Worm (Caenorhabditis elegans): ENCODE results near the gene F55C9.15.

Gene F55C9.15

ce11 chrV:19306906-19307305 is at the start of gene F55C9.15:
TSS of gene F55C9.15 (minus strand) at chrV:19307006.
- TF ChIP-seq pha-4 (tag; optimal IDR thresholded peaks at IDR 0.05), result no peak
- no peak for TF ChIP-seq unc-120 (tag; optimal IDR thresholded peaks at IDR 0.05; ENCODE audit: poor library complexity, severe bottlenecking)
- TF ChIP-seq elt-3 (tag; optimal IDR thresholded peaks at IDR 0.05), result no peak
- TF ChIP-seq zip-8 (tag; optimal IDR thresholded peaks at IDR 0.05), result no peak
- TF ChIP-seq elt-1 (tag; optimal IDR thresholded peaks at IDR 0.05; ENCODE audit: borderline replicate concordance, insufficient read depth), result no peak
- TF ChIP-seq nhr-2 (tag; optimal IDR thresholded peaks at IDR 0.05), result no peak

- no peak for TF ChIP-seq unc-62 (GFP tag; optimal IDR thresholded peaks at IDR 0.05)
- TF ChIP-seq pha-4 (tag; optimal IDR thresholded peaks at IDR 0.05), result no peak
- no peak for TF ChIP-seq ceh-39 (tag; optimal IDR thresholded peaks at IDR 0.05)
- no peak for TF ChIP-seq elt-3 (tag; optimal IDR thresholded peaks at IDR 0.05)
- no peak for TF ChIP-seq tbx-8 (GFP tag; optimal IDR thresholded peaks at IDR 0.05)
- TF ChIP-seq ceh-43 (GFP tag; optimal IDR thresholded peaks at IDR 0.05), result no peak
- no peak for TF ChIP-seq unc-120 (tag; optimal IDR thresholded peaks at IDR 0.05; ENCODE audit: poor library complexity, severe bottlenecking)
- TF ChIP-seq hlh-1 (tag; optimal IDR thresholded peaks at IDR 0.05), result no peak
- no peak for TF ChIP-seq sem-2 (GFP tag; optimal IDR thresholded peaks at IDR 0.05)
- no peak for TF ChIP-seq blmp-1 (tag; optimal IDR thresholded peaks at IDR 0.05)
- no peak for TF ChIP-seq flh-1 (GFP tag; optimal IDR thresholded peaks at IDR 0.05)
- TF ChIP-seq lsy-2 (tag; optimal IDR thresholded peaks at IDR 0.05), result no peak
- TF ChIP-seq lin-13 (tag; optimal IDR thresholded peaks at IDR 0.05), result no peak
- no peak for TF ChIP-seq mab-5 (tag; optimal IDR thresholded peaks at IDR 0.05)
- TF ChIP-seq cnd-1 (tag; optimal IDR thresholded peaks at IDR 0.05), result no peak
Observed at ce11 chrV:19355219-19355618, 48.4 kb upstream of the F55C9.15 start.

- no peak for TF ChIP-seq snpc-4 (tag; optimal IDR thresholded peaks at IDR 0.05)
- TF ChIP-seq ces-1 (GFP tag; optimal IDR thresholded peaks at IDR 0.05), result peak; percentile 88
Observed at ce11 chrV:19354506-19354905, 47.7 kb upstream of the F55C9.15 start.

- TF ChIP-seq elt-3 (tag; optimal IDR thresholded peaks at IDR 0.05) (no peak), unc-39 (tag; optimal IDR thresholded peaks at IDR 0.05) (no peak), nhr-237 (tag; optimal IDR thresholded peaks at IDR 0.05) (no peak), unc-62 (GFP tag; optimal IDR thresholded peaks at IDR 0.05) (no peak), blmp-1 (tag; optimal IDR thresholded peaks at IDR 0.05) (no peak), elt-1 (tag; optimal IDR thresholded peaks at IDR 0.05; ENCODE audit: borderline replicate concordance, insufficient read depth) (no peak), snpc-4 (tag; optimal IDR thresholded peaks at IDR 0.05) (no peak), ceh-39 (tag; optimal IDR thresholded peaks at IDR 0.05) (no peak), M03D4.4 (tag; optimal IDR thresholded peaks at IDR 0.05) (no peak), flh-1 (GFP tag; optimal IDR thresholded peaks at IDR 0.05) (no peak)
Observed at ce11 chrV:19351944-19352343, 45.1 kb upstream of the F55C9.15 start.

- TF ChIP-seq elt-3 (tag; optimal IDR thresholded peaks at IDR 0.05) (no peak), mep-1 (tag; optimal IDR thresholded peaks at IDR 0.05) (no peak), unc-39 (tag; optimal IDR thresholded peaks at IDR 0.05) (no peak), pha-4 (tag; optimal IDR thresholded peaks at IDR 0.05) (no peak)
Observed at ce11 chrV:19337333-19337732, 30.5 kb upstream of the F55C9.15 start.

ce11 chrV:19329263-19329662 is 22.5 kb upstream of the F55C9.15 start, which contains the start of gene fbxb-65:
TSS of gene fbxb-65 (plus strand) at chrV:19329563.
- TF ChIP-seq ceh-43 (GFP tag; optimal IDR thresholded peaks at IDR 0.05) (no peak), tbx-8 (GFP tag; optimal IDR thresholded peaks at IDR 0.05) (no peak), unc-62 (GFP tag; optimal IDR thresholded peaks at IDR 0.05) (no peak), ceh-39 (tag; optimal IDR thresholded peaks at IDR 0.05) (no peak)

ce11 chrV:19325436-19325835 is 18.6 kb upstream of the F55C9.15 start:
- TF ChIP-seq ceh-39 (tag; optimal IDR thresholded peaks at IDR 0.05) (no peak), nhr-28 (tag; optimal IDR thresholded peaks at IDR 0.05) (no peak), mep-1 (tag; optimal IDR thresholded peaks at IDR 0.05) (no peak), sem-2 (GFP tag; optimal IDR thresholded peaks at IDR 0.05) (no peak), mls-2 (tag; optimal IDR thresholded peaks at IDR 0.05) (no peak), ceh-43 (GFP tag; optimal IDR thresholded peaks at IDR 0.05) (no peak), lin-13 (tag; optimal IDR thresholded peaks at IDR 0.05) (no peak), ham-2 (GFP tag; optimal IDR thresholded peaks at IDR 0.05) (no peak), lsy-2 (tag; optimal IDR thresholded peaks at IDR 0.05) (no peak), elt-3 (tag; optimal IDR thresholded peaks at IDR 0.05) (no peak), pha-4 (tag; optimal IDR thresholded peaks at IDR 0.05) (no peak), unc-39 (tag; optimal IDR thresholded peaks at IDR 0.05) (no peak), nhr-12 (tag; optimal IDR thresholded peaks at IDR 0.05) (no peak), nhr-2 (tag; optimal IDR thresholded peaks at IDR 0.05) (no peak)
